Fruit fly (Drosophila melanogaster) whole organism, embryonic: ENCODE data around the gene Mob3.

Source experiments
- Atf6 ChIP-seq: fragments of 200-800 bp; sonication (Bioruptor generic); IDR thresholded peaks from 2 replicates; pipeline ENCODE4 v1.3.6; 2022; ENCODE audit warnings: missing biosample characterization, missing genetic modification characterization
- Bdp1 ChIP-seq: fragments of 200-800 bp; sonication (Bioruptor generic); optimal IDR thresholded peaks from 3 replicates; lab custom pipeline; 2016; ENCODE audit warnings: missing biosample characterization, missing genetic modification characterization
- CG10147 ChIP-seq: fragments of 200-800 bp; sonication (Bioruptor generic); optimal IDR thresholded peaks from 2 replicates; lab custom pipeline; 2019; ENCODE audit warnings: missing biosample characterization, mild to moderate bottlenecking, missing genetic modification characterization, moderate library complexity
- CG1024 ChIP-seq: fragments of 200-800 bp; sonication (Bioruptor generic); IDR thresholded peaks from 2 replicates; pipeline ENCODE4 v1.3.6; 2022; ENCODE audit warnings: missing biosample characterization, missing genetic modification characterization
- CG10654 ChIP-seq: fragments of 200-800 bp; sonication (Bioruptor generic); optimal IDR thresholded peaks from 2 replicates; lab custom pipeline; 2016; ENCODE audit warnings: missing biosample characterization, missing genetic modification characterization
- CG11093 ChIP-seq: fragments of 200-800 bp; sonication (Bioruptor generic); IDR thresholded peaks from 3 replicates; pipeline ENCODE4 v1.3.6; 2022; ENCODE audit warnings: missing biosample characterization, missing genetic modification characterization
- CG11560 ChIP-seq: fragments of 200-800 bp; sonication (Bioruptor generic); IDR thresholded peaks from 3 replicates; pipeline ENCODE4 v1.3.6; 2022; ENCODE audit warnings: missing biosample characterization, missing genetic modification characterization
- CG13894 ChIP-seq: fragments of 200-800 bp; sonication (Bioruptor generic); optimal IDR thresholded peaks from 3 replicates; lab custom pipeline; 2018; ENCODE audit warnings: missing biosample characterization, mild to moderate bottlenecking, missing genetic modification characterization, moderate library complexity
- CG14667 ChIP-seq: fragments of 200-800 bp; sonication (Bioruptor generic); IDR thresholded peaks from 2 replicates; pipeline ENCODE4 v1.3.6; 2022; ENCODE audit warnings: missing biosample characterization, missing genetic modification characterization
- CG15514 ChIP-seq: fragments of 200-800 bp; sonication (Bioruptor generic); optimal IDR thresholded peaks from 3 replicates; lab custom pipeline; 2017; ENCODE audit warnings: missing biosample characterization, missing genetic modification characterization, mild to moderate bottlenecking, moderate library complexity, missing genetic modification reagents
- CG1603 ChIP-seq: fragments of 200-800 bp; sonication (Bioruptor generic); optimal IDR thresholded peaks from 2 replicates; lab custom pipeline; 2019; ENCODE audit warnings: missing biosample characterization, mild to moderate bottlenecking, missing genetic modification characterization, moderate library complexity
- CG1647 ChIP-seq: fragments of 200-800 bp; sonication (Bioruptor generic); optimal IDR thresholded peaks from 3 replicates; lab custom pipeline; 2016; ENCODE audit warnings: missing biosample characterization, missing genetic modification characterization
- CG17802 ChIP-seq: fragments of 200-800 bp; sonication (Bioruptor generic); optimal IDR thresholded peaks from 2 replicates; lab custom pipeline; 2018; ENCODE audit warnings: missing biosample characterization, mild to moderate bottlenecking, missing genetic modification characterization, moderate library complexity
- CG1792 ChIP-seq: fragments of 200-800 bp; sonication (Bioruptor generic); optimal IDR thresholded peaks from 2 replicates; lab custom pipeline; 2016; ENCODE audit warnings: missing biosample characterization, missing genetic modification characterization
- CG30020 ChIP-seq: fragments of 200-800 bp; optimal IDR thresholded peaks from 2 replicates; lab custom pipeline; 2019; ENCODE audit warnings: missing biosample characterization, mild to moderate bottlenecking, missing genetic modification characterization, moderate library complexity
- CG3163 ChIP-seq: fragments of 200-800 bp; sonication (Bioruptor generic); optimal IDR thresholded peaks from 3 replicates; lab custom pipeline; 2016; ENCODE audit warnings: missing biosample characterization, missing genetic modification characterization
- CG34224 ChIP-seq: fragments of 200-800 bp; sonication (Bioruptor generic); IDR thresholded peaks from 3 replicates; pipeline ENCODE4 v1.3.6; 2022; ENCODE audit warnings: missing biosample characterization, missing genetic modification characterization; ENCODE audit not compliant: partially characterized antibody
- CG43689 ChIP-seq: fragments of 200-800 bp; sonication (Bioruptor generic); IDR thresholded peaks from 2 replicates; pipeline ENCODE4 v1.3.6; 2022; ENCODE audit warnings: missing biosample characterization, missing genetic modification characterization
- CG5180 ChIP-seq: fragments of 200-800 bp; sonication (Bioruptor generic); optimal IDR thresholded peaks from 3 replicates; lab custom pipeline; 2017; ENCODE audit warnings: missing biosample characterization, missing genetic modification characterization, mild to moderate bottlenecking, moderate library complexity, missing genetic modification reagents
- CG7357 ChIP-seq: fragments of 200-800 bp; sonication (Bioruptor generic); IDR thresholded peaks from 3 replicates; pipeline ENCODE4 v1.3.6; 2022; ENCODE audit warnings: missing biosample characterization, missing genetic modification characterization
- CG8388 ChIP-seq: fragments of 200-800 bp; sonication (Bioruptor generic); optimal IDR thresholded peaks from 2 replicates; lab custom pipeline; 2019; ENCODE audit warnings: missing biosample characterization, mild to moderate bottlenecking, missing genetic modification characterization, moderate library complexity
- CG9727 ChIP-seq: fragments of 200-800 bp; sonication (Bioruptor generic); optimal IDR thresholded peaks from 3 replicates; lab custom pipeline; 2017; ENCODE audit warnings: missing biosample characterization, mild to moderate bottlenecking, missing genetic modification characterization
- CTCF ChIP-seq: fragments of 200-800 bp; sonication (Bioruptor generic); optimal IDR thresholded peaks from 2 replicates; lab custom pipeline; 2017; ENCODE audit warnings: missing biosample characterization, mild to moderate bottlenecking, missing genetic modification characterization, moderate library complexity
- Chrac-16 ChIP-seq: fragments of 200-800 bp; sonication (Bioruptor generic); optimal IDR thresholded peaks from 3 replicates; lab custom pipeline; 2016; ENCODE audit warnings: missing biosample characterization, missing genetic modification characterization
- D19B ChIP-seq: fragments of 200-800 bp; sonication (Bioruptor generic); optimal IDR thresholded peaks from 2 replicates; lab custom pipeline; 2017; ENCODE audit warnings: missing biosample characterization, mild to moderate bottlenecking, missing genetic modification characterization
- Dref ChIP-seq: fragments of 200-800 bp; sonication (Bioruptor generic); IDR thresholded peaks from 2 replicates; pipeline ENCODE4 v1.3.6; 2022; ENCODE audit warnings: missing biosample characterization, missing genetic modification characterization
- Ets65A ChIP-seq: fragments of 200-800 bp; sonication (Bioruptor generic); peaks from one replicate; lab custom pipeline; 2016; ENCODE audit warnings: missing biosample characterization, missing genetic modification characterization
- H15 ChIP-seq: fragments of 200-800 bp; sonication (Bioruptor generic); IDR thresholded peaks from 3 replicates; pipeline ENCODE4 v1.3.6; 2022; ENCODE audit warnings: missing biosample characterization, missing genetic modification characterization
- Jarid2 ChIP-seq: fragments of 200-800 bp; sonication (Bioruptor generic); optimal IDR thresholded peaks from 3 replicates; lab custom pipeline; 2017; ENCODE audit warnings: mild to moderate bottlenecking, missing biosample characterization, missing genetic modification reagents, missing genetic modification characterization
- Kr ChIP-seq: fragments of 200-800 bp; sonication (Bioruptor generic); optimal IDR thresholded peaks from 2 replicates; lab custom pipeline; 2017; ENCODE audit warnings: missing biosample characterization, mild to moderate bottlenecking, missing genetic modification characterization
- MESR4 ChIP-seq: fragments of 200-800 bp; sonication (Bioruptor generic); optimal IDR thresholded peaks from 2 replicates; lab custom pipeline; 2018; ENCODE audit warnings: missing biosample characterization, mild to moderate bottlenecking, missing genetic modification characterization, moderate library complexity
- Mad ChIP-seq: fragments of 200-800 bp; sonication (Bioruptor generic); optimal IDR thresholded peaks from 2 replicates; lab custom pipeline; 2016; ENCODE audit warnings: missing biosample characterization, missing genetic modification characterization
- Six4 ChIP-seq: fragments of 200-800 bp; sonication (Bioruptor generic); optimal IDR thresholded peaks from 2 replicates; lab custom pipeline; 2016; ENCODE audit warnings: missing biosample characterization, missing genetic modification characterization
- Taf1 ChIP-seq: fragments of 200-800 bp; sonication (Bioruptor generic); IDR thresholded peaks from 2 replicates; pipeline ENCODE4 v1.3.6; 2022; ENCODE audit warnings: missing biosample characterization, missing genetic modification characterization
- Vsx1 ChIP-seq: fragments of 200-800 bp; sonication (Bioruptor generic); optimal IDR thresholded peaks from 2 replicates; lab custom pipeline; 2017; ENCODE audit warnings: missing biosample characterization, mild to moderate bottlenecking, missing genetic modification characterization, missing genetic modification reagents
- chinmo ChIP-seq: fragments of 200-800 bp; sonication (Bioruptor generic); IDR thresholded peaks from 4 replicates; pipeline ENCODE4 v1.3.6; 2022; ENCODE audit warnings: missing biosample characterization, missing genetic modification characterization; ENCODE audit not compliant: partially characterized antibody
- dimm ChIP-seq: fragments of 200-800 bp; sonication (Bioruptor generic); IDR thresholded peaks from 2 replicates; pipeline ENCODE4 v1.3.6; 2022; ENCODE audit warnings: missing biosample characterization, missing genetic modification characterization
- fru ChIP-seq: fragments of >200 bp; optimal IDR thresholded peaks from 2 replicates; lab custom pipeline; 2017
- fu2 ChIP-seq: fragments of 200-800 bp; sonication (Bioruptor generic); optimal IDR thresholded peaks from 2 replicates; lab custom pipeline; 2016; ENCODE audit warnings: missing biosample characterization, missing genetic modification characterization
- gcm ChIP-seq: fragments of 200-800 bp; sonication (Bioruptor generic); optimal IDR thresholded peaks from 2 replicates; lab custom pipeline; 2019; ENCODE audit warnings: missing biosample characterization, mild to moderate bottlenecking, missing genetic modification characterization, moderate library complexity
- gfzf ChIP-seq: fragments of 200-800 bp; sonication (Bioruptor generic); optimal IDR thresholded peaks from 2 replicates; lab custom pipeline; 2016; ENCODE audit warnings: missing biosample characterization, mild to moderate bottlenecking, missing genetic modification characterization, moderate library complexity
- grn ChIP-seq: fragments of 200-800 bp; sonication (Bioruptor generic); optimal IDR thresholded peaks from 3 replicates; lab custom pipeline; 2017; ENCODE audit warnings: missing biosample characterization, missing genetic modification characterization
- lbe ChIP-seq: fragments of 200-800 bp; sonication (Bioruptor generic); optimal IDR thresholded peaks from 2 replicates; lab custom pipeline; 2016; ENCODE audit warnings: missing biosample characterization, mild to moderate bottlenecking, missing genetic modification characterization
- nmo ChIP-seq: fragments of 200-800 bp; sonication (Bioruptor generic); optimal IDR thresholded peaks from 2 replicates; lab custom pipeline; 2018; ENCODE audit warnings: missing biosample characterization, mild to moderate bottlenecking, missing genetic modification characterization, moderate library complexity
- pb ChIP-seq: fragments of 200-800 bp; sonication (Bioruptor generic); optimal IDR thresholded peaks from 3 replicates; lab custom pipeline; 2016; ENCODE audit warnings: missing biosample characterization, missing genetic modification characterization
- pfk ChIP-seq: fragments of 200-800 bp; sonication (Bioruptor generic); optimal IDR thresholded peaks from 2 replicates; lab custom pipeline; 2018; ENCODE audit warnings: missing biosample characterization, mild to moderate bottlenecking, missing genetic modification characterization, moderate library complexity
- pnt ChIP-seq: fragments of 200-800 bp; sonication (Bioruptor generic); optimal IDR thresholded peaks from 3 replicates; lab custom pipeline; 2016; ENCODE audit warnings: missing biosample characterization, missing genetic modification characterization
- pzg ChIP-seq: fragments of 200-800 bp; sonication (Bioruptor generic); optimal IDR thresholded peaks from 3 replicates; lab custom pipeline; 2018; ENCODE audit warnings: missing biosample characterization, mild to moderate bottlenecking, missing genetic modification characterization, moderate library complexity
- sd ChIP-seq: fragments of 200-800 bp; sonication (Bioruptor generic); optimal IDR thresholded peaks from 3 replicates; lab custom pipeline; 2018; ENCODE audit warnings: missing biosample characterization, mild to moderate bottlenecking, missing genetic modification characterization, moderate library complexity
- seq ChIP-seq: fragments of 200-800 bp; sonication (Bioruptor generic); IDR thresholded peaks from 2 replicates; pipeline ENCODE4 v1.3.6; 2022; ENCODE audit warnings: missing biosample characterization, missing genetic modification characterization
- sim ChIP-seq: fragments of 200-800 bp; sonication (Bioruptor generic); IDR thresholded peaks from 2 replicates; pipeline ENCODE4 v1.3.6; 2022; ENCODE audit warnings: missing biosample characterization, missing genetic modification characterization
- ssp ChIP-seq: fragments of 200-800 bp; sonication (Bioruptor generic); IDR thresholded peaks from 2 replicates; pipeline ENCODE4 v1.3.6; 2022; ENCODE audit warnings: missing biosample characterization, missing genetic modification characterization

The Mob3 gene

DNA sequence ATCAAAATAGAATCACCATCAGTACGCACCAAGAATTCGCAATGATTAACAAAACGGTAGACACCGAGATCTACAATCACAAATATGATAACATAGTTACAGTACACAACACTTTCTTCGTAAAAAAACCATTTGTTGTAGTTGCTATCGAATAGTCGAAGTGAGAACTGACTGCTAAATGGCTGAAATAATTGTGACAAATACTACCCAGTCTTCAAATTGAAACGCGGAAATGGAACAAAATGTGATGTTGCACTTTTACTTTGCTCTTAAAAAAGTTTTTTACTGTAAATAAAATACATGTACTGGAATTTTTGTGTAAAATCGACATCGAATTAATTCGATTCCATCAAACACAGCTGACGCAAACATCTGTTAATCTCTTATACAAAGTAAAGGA lies 33.6 kb upstream of the Mob3 start, which contains the start of gene ova:
Gene ova, minus strand, starts transcription at position 183 of the 400 bp plus-strand sequence.
- TF ChIP-seq Kr (GFP tag; lab: Kevin White, UChicago) (no peak), CG10147 (GFP tag; lab: Kevin White, UChicago) (no peak), CG30020 (tag; lab: Kevin White, UChicago) (peak; percentile 96), chinmo (GFP tag; lab: Robert Waterston, UW) (no peak), MESR4 (GFP tag; lab: Kevin White, UChicago) (peak; percentile 67), H15 (GFP tag; lab: Robert Waterston, UW) (no peak), gcm (GFP tag; lab: Kevin White, UChicago) (no peak), Atf6 (GFP tag; lab: Robert Waterston, UW) (no peak), sim (GFP tag; lab: Robert Waterston, UW) (no peak), CG1024 (GFP tag; lab: Robert Waterston, UW) (peak; percentile 85), CTCF (no peak), pb (GFP tag; lab: Kevin White, UChicago) (no peak), sd (tag; lab: Kevin White, UChicago) (peak; percentile 12), D19B (GFP tag; lab: Kevin White, UChicago) (no peak), pnt (GFP tag; lab: Kevin White, UChicago) (no peak), pzg (GFP tag; lab: Kevin White, UChicago) (peak; percentile 26), CG15514 (no peak), nmo (no peak), CG43689 (no peak), CG14667 (GFP tag; lab: Robert Waterston, UW) (peak; percentile 20; the same call in 1 of the 2 replicates), Dref (GFP tag; lab: Robert Waterston, UW) (peak; percentile 55), Ets65A (no peak), CG7357 (GFP tag; lab: Robert Waterston, UW) (peak; percentile 48; the same call in 1 of the 3 replicates), CG34224 (GFP tag; lab: Robert Waterston, UW) (0 out of 3 replicates have a peak, but pooled peaks have one; percentile 11), grn (GFP tag; lab: Kevin White, UChicago) (peak; percentile 5), Six4 (GFP tag; lab: Kevin White, UChicago) (no peak), CG17802 (tag; lab: Kevin White, UChicago) (peak; percentile 91), pfk (GFP tag; lab: Kevin White, UChicago) (peak; percentile 89), Taf1 (no peak), CG11560 (peak; percentile 85; the same call in 2 of the 3 replicates), CG1603 (tag; lab: Kevin White, UChicago) (peak; percentile 99), ssp (GFP tag; lab: Robert Waterston, UW) (peak; percentile 89), CG10654 (no peak)

DNA sequence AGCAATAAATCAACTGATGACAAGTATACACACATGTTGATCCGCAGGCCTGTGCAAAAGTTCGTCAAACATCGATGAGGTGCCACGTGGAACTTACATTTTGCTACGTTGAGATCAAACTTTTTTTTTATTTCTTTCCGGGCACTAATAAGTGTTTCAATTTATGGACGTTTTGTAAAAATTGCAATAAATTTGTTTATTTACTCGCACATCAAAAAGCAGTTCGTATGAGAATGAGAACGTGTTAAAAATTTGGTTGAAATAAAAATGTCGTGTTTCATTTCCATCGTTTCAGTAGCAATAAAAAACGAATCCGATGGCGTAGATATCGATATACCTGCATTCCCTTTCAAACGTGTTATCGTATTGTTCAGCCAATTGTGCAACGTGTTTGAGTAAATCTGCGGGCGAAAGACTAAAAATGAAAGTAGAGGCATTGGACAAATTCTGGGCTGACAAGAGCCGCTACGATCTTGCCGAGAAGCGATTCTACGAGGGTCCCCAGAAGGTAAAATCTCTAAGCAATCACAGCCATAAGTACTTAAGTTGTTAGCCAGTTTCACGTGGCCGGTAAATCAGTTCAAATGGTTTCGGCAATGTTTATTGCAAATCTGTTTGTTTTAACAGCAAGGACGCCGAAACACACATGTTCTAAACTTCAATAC lies 32.9 kb upstream of the Mob3 start, which contains the start of gene eEF1delta:
Gene eEF1delta, plus strand, starts transcription at position 356 of the 665 bp plus-strand sequence.
- TF ChIP-seq CG9727 (GFP tag; lab: Kevin White, UChicago): no peak
- peak; percentile 55; the same call in 1 of the 3 replicates for TF ChIP-seq CG34224 (GFP tag; lab: Robert Waterston, UW)
- no peak for TF ChIP-seq Vsx1 (GFP tag; lab: Kevin White, UChicago)
- TF ChIP-seq seq (GFP tag; lab: Robert Waterston, UW): no peak
- TF ChIP-seq CG8388: no peak
- no peak for TF ChIP-seq dimm (GFP tag; lab: Robert Waterston, UW)
- no peak for TF ChIP-seq CG5180
- TF ChIP-seq CG1792: no peak
- TF ChIP-seq CG3163 (GFP tag; lab: Kevin White, UChicago): no peak
- no peak for TF ChIP-seq fu2 (GFP tag; lab: Kevin White, UChicago)
- TF ChIP-seq gfzf (GFP tag; lab: Kevin White, UChicago): no peak
- no peak for TF ChIP-seq Bdp1 (GFP tag; lab: Kevin White, UChicago)
- TF ChIP-seq Jarid2 (GFP tag; lab: Kevin White, UChicago): no peak
- TF ChIP-seq CG13894: no peak
- no peak for TF ChIP-seq Mad (GFP tag; lab: Kevin White, UChicago)
- no peak for TF ChIP-seq CG1647 (GFP tag; lab: Kevin White, UChicago)
- no peak for TF ChIP-seq lbe
- TF ChIP-seq CG11093: no peak
- TF ChIP-seq fru (lab: Kevin White, UChicago): no peak
- TF ChIP-seq Chrac-16: no peak
